Fruit fly (Drosophila melanogaster) whole organism, embryonic: ENCODE data around the gene bt.

Experiments
- BEAF-32 ChIP-seq: fragments of 200-800 bp; sonication (Bioruptor generic); optimal IDR thresholded peaks from 3 replicates; lab custom pipeline; 2017; ENCODE audit warnings: missing biosample characterization, missing genetic modification characterization, mild to moderate bottlenecking, moderate library complexity, missing genetic modification reagents
- CG10654 ChIP-seq: fragments of 200-800 bp; sonication (Bioruptor generic); optimal IDR thresholded peaks from 2 replicates; lab custom pipeline; 2016; ENCODE audit warnings: missing biosample characterization, missing genetic modification characterization
- CG11504 ChIP-seq: fragments of 200-800 bp; sonication (Bioruptor generic); optimal IDR thresholded peaks from 3 replicates; lab custom pipeline; 2019; ENCODE audit warnings: missing biosample characterization, mild to moderate bottlenecking, missing genetic modification characterization, moderate library complexity
- CG12219 ChIP-seq: fragments of 200-800 bp; sonication (Bioruptor generic); optimal IDR thresholded peaks from 3 replicates; lab custom pipeline; 2018; ENCODE audit warnings: missing biosample characterization, mild to moderate bottlenecking, missing genetic modification characterization
- CG12391 ChIP-seq: fragments of 200-800 bp; sonication (Bioruptor generic); optimal IDR thresholded peaks from 3 replicates; lab custom pipeline; 2018; ENCODE audit warnings: missing biosample characterization, mild to moderate bottlenecking, missing genetic modification characterization, moderate library complexity
- CG13624 ChIP-seq: fragments of 200-800 bp; sonication (Bioruptor generic); optimal IDR thresholded peaks from 2 replicates; lab custom pipeline; 2016; ENCODE audit warnings: missing biosample characterization, missing genetic modification characterization
- CG14014 ChIP-seq: fragments of 200-800 bp; sonication (Bioruptor generic); IDR thresholded peaks from 2 replicates; pipeline ENCODE4 v1.3.6; 2022; ENCODE audit warnings: missing biosample characterization, missing genetic modification characterization
- CG15696 ChIP-seq: fragments of 200-800 bp; sonication (Bioruptor generic); optimal IDR thresholded peaks from 2 replicates; lab custom pipeline; 2019; ENCODE audit warnings: missing biosample characterization, mild to moderate bottlenecking, missing genetic modification characterization, moderate library complexity
- CG1647 ChIP-seq: fragments of 200-800 bp; sonication (Bioruptor generic); optimal IDR thresholded peaks from 3 replicates; lab custom pipeline; 2016; ENCODE audit warnings: missing biosample characterization, missing genetic modification characterization
- CG17328 ChIP-seq: fragments of 200-800 bp; sonication (Bioruptor generic); IDR thresholded peaks from 2 replicates; pipeline ENCODE4 v1.3.6; 2022; ENCODE audit warnings: missing biosample characterization, missing genetic modification characterization
- CG17802 ChIP-seq: fragments of 200-800 bp; sonication (Bioruptor generic); optimal IDR thresholded peaks from 2 replicates; lab custom pipeline; 2018; ENCODE audit warnings: missing biosample characterization, mild to moderate bottlenecking, missing genetic modification characterization, moderate library complexity
- CG2129 ChIP-seq: fragments of 200-800 bp; sonication (Bioruptor generic); IDR thresholded peaks from 2 replicates; pipeline ENCODE4 v1.3.6; 2022; ENCODE audit warnings: missing biosample characterization, missing genetic modification characterization; ENCODE audit not compliant: partially characterized antibody
- CG32772 ChIP-seq: fragments of 200-800 bp; sonication (Bioruptor generic); IDR thresholded peaks from 2 replicates; pipeline ENCODE4 v1.3.6; 2022; ENCODE audit warnings: missing biosample characterization, missing genetic modification characterization
- CG6813 ChIP-seq: fragments of 200-800 bp; sonication (Bioruptor generic); optimal IDR thresholded peaks from 2 replicates; lab custom pipeline; 2017; ENCODE audit warnings: missing biosample characterization, missing genetic modification characterization, mild to moderate bottlenecking, moderate library complexity, missing genetic modification reagents
- CG7271 ChIP-seq: fragments of 200-800 bp; sonication (Bioruptor generic); optimal IDR thresholded peaks from 2 replicates; lab custom pipeline; 2018; ENCODE audit warnings: missing biosample characterization, mild to moderate bottlenecking, missing genetic modification characterization, moderate library complexity
- CG7357 ChIP-seq: fragments of 200-800 bp; sonication (Bioruptor generic); IDR thresholded peaks from 3 replicates; pipeline ENCODE4 v1.3.6; 2022; ENCODE audit warnings: missing biosample characterization, missing genetic modification characterization
- CG7963 ChIP-seq: fragments of 200-800 bp; sonication (Bioruptor generic); IDR thresholded peaks from 3 replicates; pipeline ENCODE4 v1.3.6; 2022; ENCODE audit warnings: missing biosample characterization, missing genetic modification characterization; ENCODE audit not compliant: partially characterized antibody
- CG8089 ChIP-seq: fragments of 200-800 bp; sonication (Bioruptor generic); optimal IDR thresholded peaks from 3 replicates; lab custom pipeline; 2016; ENCODE audit warnings: missing biosample characterization, missing genetic modification characterization
- CG8388 ChIP-seq: fragments of 200-800 bp; sonication (Bioruptor generic); optimal IDR thresholded peaks from 2 replicates; lab custom pipeline; 2019; ENCODE audit warnings: missing biosample characterization, mild to moderate bottlenecking, missing genetic modification characterization, moderate library complexity
- CG9932 ChIP-seq: fragments of 200-800 bp; sonication (Bioruptor generic); IDR thresholded peaks from 2 replicates; pipeline ENCODE4 v1.3.6; 2022; ENCODE audit warnings: missing biosample characterization, missing genetic modification characterization
- Gsc ChIP-seq: fragments of 200-800 bp; sonication (Bioruptor generic); IDR thresholded peaks from 2 replicates; pipeline ENCODE4 v1.3.6; 2022; ENCODE audit warnings: missing biosample characterization, missing genetic modification characterization
- Hmr ChIP-seq: fragments of 200-800 bp; sonication (Bioruptor generic); optimal IDR thresholded peaks from 3 replicates; lab custom pipeline; 2017; ENCODE audit warnings: mild to moderate bottlenecking, missing biosample characterization, missing genetic modification reagents, missing genetic modification characterization
- MTF-1 ChIP-seq: fragments of 200-800 bp; sonication (Bioruptor generic); optimal IDR thresholded peaks from 2 replicates; lab custom pipeline; 2018; ENCODE audit warnings: missing biosample characterization, mild to moderate bottlenecking, missing genetic modification characterization, borderline replicate concordance
- Meics ChIP-seq: fragments of 200-800 bp; sonication (Bioruptor generic); optimal IDR thresholded peaks from 2 replicates; lab custom pipeline; 2017; ENCODE audit warnings: missing biosample characterization, mild to moderate bottlenecking, missing genetic modification characterization
- Oaz ChIP-seq: fragments of 200-800 bp; sonication (Bioruptor generic); IDR thresholded peaks from 2 replicates; pipeline ENCODE4 v1.3.6; 2022; ENCODE audit warnings: missing biosample characterization, missing genetic modification characterization
- Side ChIP-seq: fragments of 200-800 bp; sonication (Bioruptor generic); optimal IDR thresholded peaks from 2 replicates; lab custom pipeline; 2016; ENCODE audit warnings: missing biosample characterization, missing genetic modification characterization
- Sox102F ChIP-seq: fragments of 200-800 bp; sonication (Bioruptor generic); optimal IDR thresholded peaks from 2 replicates; lab custom pipeline; 2018; ENCODE audit warnings: missing biosample characterization, mild to moderate bottlenecking, missing genetic modification characterization, moderate library complexity
- TFAM ChIP-seq: fragments of 200-800 bp; sonication (Bioruptor generic); optimal IDR thresholded peaks from 2 replicates; lab custom pipeline; 2017; ENCODE audit warnings: missing biosample characterization, missing genetic modification characterization, inconsistent platforms
- aop ChIP-seq: fragments of 200-800 bp; sonication (Bioruptor generic); IDR thresholded peaks from 2 replicates; pipeline ENCODE4 v1.3.6; 2022; ENCODE audit warnings: missing biosample characterization, missing genetic modification characterization
- dan ChIP-seq: fragments of 200-800 bp; sonication (Bioruptor generic); IDR thresholded peaks from 2 replicates; pipeline ENCODE4 v1.3.6; 2022; ENCODE audit warnings: missing biosample characterization, missing genetic modification characterization
- disco-r ChIP-seq: fragments of 200-800 bp; sonication (Bioruptor generic); optimal IDR thresholded peaks from 2 replicates; lab custom pipeline; 2016; ENCODE audit warnings: missing biosample characterization, missing genetic modification characterization
- ems ChIP-seq: fragments of 200-800 bp; sonication (Bioruptor generic); optimal IDR thresholded peaks from 3 replicates; lab custom pipeline; 2016; ENCODE audit warnings: missing biosample characterization, missing genetic modification characterization
- esg ChIP-seq: fragments of 200-800 bp; sonication (Bioruptor generic); conservative IDR thresholded peaks from 2 replicates; pipeline ENCODE4 v1.3.6; 2022; ENCODE audit warnings: missing biosample characterization, missing genetic modification characterization
- fd64A ChIP-seq: fragments of 200-800 bp; sonication (Bioruptor generic); optimal IDR thresholded peaks from 3 replicates; lab custom pipeline; 2018; ENCODE audit warnings: missing biosample characterization, mild to moderate bottlenecking, missing genetic modification characterization
- fru ChIP-seq: fragments of >200 bp; optimal IDR thresholded peaks from 2 replicates; lab custom pipeline; 2017
- ftz-f1 ChIP-seq: fragments of 200-800 bp; sonication (Bioruptor generic); optimal IDR thresholded peaks from 2 replicates; lab custom pipeline; 2016; ENCODE audit warnings: missing biosample characterization, missing genetic modification characterization
- gem ChIP-seq: fragments of 200-800 bp; sonication (Bioruptor generic); optimal IDR thresholded peaks from 2 replicates; lab custom pipeline; 2019; ENCODE audit warnings: missing biosample characterization, mild to moderate bottlenecking, missing genetic modification characterization, moderate library complexity
- hth ChIP-seq: fragments of >200 bp; optimal IDR thresholded peaks from 2 replicates; lab custom pipeline; 2017; ENCODE audit warnings: inconsistent platforms
- ind ChIP-seq: fragments of 200-800 bp; sonication (Bioruptor generic); optimal IDR thresholded peaks from 3 replicates; lab custom pipeline; 2016; ENCODE audit warnings: missing biosample characterization, missing genetic modification characterization
- lbe ChIP-seq: fragments of 200-800 bp; sonication (Bioruptor generic); optimal IDR thresholded peaks from 2 replicates; lab custom pipeline; 2016; ENCODE audit warnings: missing biosample characterization, mild to moderate bottlenecking, missing genetic modification characterization
- lov ChIP-seq, 2 experiments: fragments of 200-800 bp in 1 of 2; fragments of >200 bp in 1 of 2; sonication (Bioruptor generic) in 1 of 2; IDR thresholded peaks in 1 of 2; optimal IDR thresholded peaks in 1 of 2; 2 replicates in 1 of 2; 3 replicates in 1 of 2; pipeline versions ENCODE4 v1.3.6 to Lab custom; 2017 to 2022; ENCODE audit warnings: missing biosample characterization in 1 of 2, missing genetic modification characterization in 1 of 2
- maf-S ChIP-seq: fragments of 200-800 bp; sonication (Bioruptor generic); optimal IDR thresholded peaks from 2 replicates; lab custom pipeline; 2016; ENCODE audit warnings: missing biosample characterization, missing genetic modification characterization
- mirr ChIP-seq: fragments of 200-800 bp; sonication (Bioruptor generic); optimal IDR thresholded peaks from 3 replicates; lab custom pipeline; 2018; ENCODE audit warnings: missing biosample characterization, mild to moderate bottlenecking, missing genetic modification characterization
- nerfin-1 ChIP-seq: fragments of 200-800 bp; sonication (Bioruptor generic); optimal IDR thresholded peaks from 3 replicates; lab custom pipeline; 2019; ENCODE audit warnings: missing biosample characterization, mild to moderate bottlenecking, missing genetic modification characterization, moderate library complexity
- nerfin-2 ChIP-seq: fragments of 200-800 bp; sonication (Bioruptor generic); IDR thresholded peaks from 2 replicates; pipeline ENCODE4 v1.3.6; 2022; ENCODE audit warnings: missing biosample characterization, missing genetic modification characterization; ENCODE audit not compliant: partially characterized antibody
- pfk ChIP-seq: fragments of 200-800 bp; sonication (Bioruptor generic); optimal IDR thresholded peaks from 2 replicates; lab custom pipeline; 2018; ENCODE audit warnings: missing biosample characterization, mild to moderate bottlenecking, missing genetic modification characterization, moderate library complexity
- ranshi ChIP-seq: fragments of 200-800 bp; sonication (Bioruptor generic); IDR thresholded peaks from 2 replicates; pipeline ENCODE4 v1.3.6; 2022; ENCODE audit warnings: missing biosample characterization, missing genetic modification characterization
- unpg ChIP-seq: fragments of 200-800 bp; sonication (Bioruptor generic); optimal IDR thresholded peaks from 3 replicates; lab custom pipeline; 2018; ENCODE audit warnings: missing biosample characterization, mild to moderate bottlenecking, missing genetic modification characterization, moderate library complexity
- vnd ChIP-seq: fragments of 200-800 bp; sonication (Bioruptor generic); IDR thresholded peaks from 3 replicates; pipeline ENCODE4 v1.3.6; 2022; ENCODE audit warnings: missing biosample characterization, missing genetic modification characterization; ENCODE audit not compliant: partially characterized antibody
- vvl ChIP-seq: fragments of 200-800 bp; sonication (Bioruptor generic); IDR thresholded peaks from 2 replicates; pipeline ENCODE4 v1.3.6; 2022; ENCODE audit warnings: missing biosample characterization, missing genetic modification characterization
- zfh2 ChIP-seq: fragments of 200-800 bp; sonication (Bioruptor generic); optimal IDR thresholded peaks from 2 replicates; lab custom pipeline; 2016; ENCODE audit warnings: missing biosample characterization, missing genetic modification characterization

bt gene

DNA sequence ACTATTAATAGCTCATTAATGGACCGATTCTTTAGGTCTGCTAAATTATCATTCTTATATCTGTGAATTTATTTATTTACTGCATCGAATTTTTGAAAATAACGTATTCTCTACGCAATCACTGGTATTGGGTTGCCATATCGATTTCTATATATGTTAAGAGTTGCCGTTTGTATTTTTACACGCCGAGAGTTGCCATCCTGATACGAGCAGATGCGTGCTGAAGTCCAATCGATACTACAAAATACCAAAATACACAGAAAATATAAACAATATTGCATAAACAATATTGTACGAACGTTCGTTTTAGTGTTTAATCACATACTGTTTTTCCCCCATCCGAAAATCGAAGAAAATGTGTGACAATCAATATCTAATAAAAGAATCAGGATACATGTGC, 26.7 kb upstream of the bt start, which contains the start of gene ey (continued):
- no peak for TF ChIP-seq CG7963 (GFP tag; lab: Robert Waterston, UW)
- no peak for TF ChIP-seq CG11504 (tag; lab: Kevin White, UChicago)
- TF ChIP-seq CG7357 (GFP tag; lab: Robert Waterston, UW): no peak
- no peak for TF ChIP-seq CG12219 (GFP tag; lab: Kevin White, UChicago)
- TF ChIP-seq CG32772 (GFP tag; lab: Robert Waterston, UW): no peak
- no peak for TF ChIP-seq CG15696 (tag; lab: Kevin White, UChicago)
- no peak for TF ChIP-seq CG6813 (GFP tag; lab: Kevin White, UChicago)
- no peak for TF ChIP-seq Meics (GFP tag; lab: Kevin White, UChicago)
- no peak for TF ChIP-seq disco-r (GFP tag; lab: Kevin White, UChicago)
- TF ChIP-seq Sox102F (GFP tag; lab: Kevin White, UChicago): no peak
- TF ChIP-seq aop (GFP tag; lab: Robert Waterston, UW): no peak
- TF ChIP-seq maf-S (GFP tag; lab: Kevin White, UChicago): no peak
- TF ChIP-seq Oaz (GFP tag; lab: Robert Waterston, UW): no peak
- no peak for TF ChIP-seq CG2129
- TF ChIP-seq gem (tag; lab: Kevin White, UChicago): peak; percentile 28
- no peak for TF ChIP-seq CG8089 (GFP tag; lab: Kevin White, UChicago)
- no peak for TF ChIP-seq CG17328 (GFP tag; lab: Robert Waterston, UW)
- TF ChIP-seq CG13624 (GFP tag; lab: Kevin White, UChicago): peak; percentile 5
- TF ChIP-seq pfk: no peak
- no peak for TF ChIP-seq lbe (GFP tag; lab: Kevin White, UChicago)
- no peak for TF ChIP-seq nerfin-2 (GFP tag; lab: Robert Waterston, UW)
- TF ChIP-seq CG14014 (GFP tag; lab: Robert Waterston, UW): no peak; the same call in 1 of the 2 replicates
- no peak for TF ChIP-seq mirr
- no peak for TF ChIP-seq Side (GFP tag; lab: Kevin White, UChicago)
- TF ChIP-seq dan: no peak
- TF ChIP-seq fd64A (GFP tag; lab: Kevin White, UChicago): no peak
- no peak for TF ChIP-seq ind
- TF ChIP-seq nerfin-1: no peak
- no peak for TF ChIP-seq CG1647
- TF ChIP-seq lov (optimal IDR thresholded peaks at IDR 0.05; lab: Kevin White, UChicago): no peak
- no peak for TF ChIP-seq lov (GFP tag; IDR thresholded peaks at IDR 0.05; lab: Robert Waterston, UW)
- TF ChIP-seq CG17802 (tag; lab: Kevin White, UChicago): no peak
- TF ChIP-seq hth (lab: Kevin White, UChicago): no peak
- TF ChIP-seq Gsc (GFP tag; lab: Robert Waterston, UW): no peak
- no peak for TF ChIP-seq ftz-f1
- no peak for TF ChIP-seq fru (lab: Kevin White, UChicago)
- TF ChIP-seq CG9932: no peak
- no peak for TF ChIP-seq CG10654
- no peak for TF ChIP-seq vnd
- no peak for TF ChIP-seq CG8388 (GFP tag; lab: Kevin White, UChicago)
- peak; percentile 53 for TF ChIP-seq BEAF-32 (GFP tag; lab: Kevin White, UChicago)
- peak; percentile 36 for TF ChIP-seq CG12391 (tag; lab: Kevin White, UChicago)
- TF ChIP-seq esg (GFP tag; lab: Robert Waterston, UW): no peak
- no peak for TF ChIP-seq CG7271 (tag; lab: Kevin White, UChicago)
- no peak for TF ChIP-seq TFAM (GFP tag; lab: Kevin White, UChicago)
- TF ChIP-seq unpg (GFP tag; lab: Kevin White, UChicago): no peak
- no peak for TF ChIP-seq ems (GFP tag; lab: Kevin White, UChicago)
- no peak for TF ChIP-seq MTF-1 (GFP tag; lab: Kevin White, UChicago)
- TF ChIP-seq ranshi: no peak
- TF ChIP-seq zfh2 (GFP tag; lab: Kevin White, UChicago): no peak
- TF ChIP-seq Hmr (GFP tag; lab: Kevin White, UChicago): peak; percentile 92
- no peak for TF ChIP-seq vvl (GFP tag; lab: Robert Waterston, UW)
